Fruit fly (Drosophila melanogaster): Measurements from ENCODE around the gene CG4069.

The CG4069 gene

dm6 chr3L:12490418-12491035, 46.6 kb downstream of the CG4069 start, which contains the start of gene CG10660 (continued):
- TF ChIP-seq gsb-n (tag; optimal IDR thresholded peaks at IDR 0.05), result peak; percentile 93
- TF ChIP-seq Tbp (GFP tag; optimal IDR thresholded peaks at IDR 0.05), result no peak
- peak; percentile 48 for TF ChIP-seq pho (GFP tag; optimal IDR thresholded peaks at IDR 0.05)
- TF ChIP-seq chn (GFP tag; optimal IDR thresholded peaks at IDR 0.05), result peak; percentile 67
- TF ChIP-seq CG18619 (GFP tag; optimal IDR thresholded peaks at IDR 0.05), result peak; percentile 84
- TF ChIP-seq dpn (GFP tag; optimal IDR thresholded peaks at IDR 0.05), result peak; percentile 72 to 87
- peak; percentile 88 for TF ChIP-seq CG10209 (GFP tag; optimal IDR thresholded peaks at IDR 0.05)
- TF ChIP-seq ssp (GFP tag; IDR thresholded peaks at IDR 0.05), result peak; percentile 62
- TF ChIP-seq CG9215 (GFP tag; IDR thresholded peaks at IDR 0.05), result peak; percentile 46; the same call in 1 of the 2 replicates
- TF ChIP-seq CG10267 (tag; optimal IDR thresholded peaks at IDR 0.05), result peak; percentile 83
- TF ChIP-seq CG6791 (GFP tag; IDR thresholded peaks at IDR 0.05; ENCODE audit: partially characterized antibody), result no peak
- peak; percentile 95 for TF ChIP-seq Ets65A (GFP tag)
- peak; percentile 67 for TF ChIP-seq NC2β (GFP tag; optimal IDR thresholded peaks at IDR 0.05)
- TF ChIP-seq CG4328 (GFP tag; optimal IDR thresholded peaks at IDR 0.05), result peak; percentile 35
- no peak for TF ChIP-seq CG8290 (GFP tag; optimal IDR thresholded peaks at IDR 0.05)
- peak in 1 of 2 experiments; percentile 91 for TF ChIP-seq CG8290 (tag; optimal IDR thresholded peaks at IDR 0.05)
- TF ChIP-seq CG14860 (GFP tag; IDR thresholded peaks at IDR 0.05; ENCODE audit: partially characterized antibody), result no peak
- no peak for TF ChIP-seq Doc2 (GFP tag; IDR thresholded peaks at IDR 0.05)
- TF ChIP-seq CG12071 (GFP tag; optimal IDR thresholded peaks at IDR 0.05), result peak; percentile 89
- TF ChIP-seq wek (GFP tag; optimal IDR thresholded peaks at IDR 0.05), result peak; percentile 71
- TF ChIP-seq CG15479 (GFP tag; optimal IDR thresholded peaks at IDR 0.05), result no peak
- peak; percentile 68 for TF ChIP-seq sens-2 (GFP tag; IDR thresholded peaks at IDR 0.05)
- peak; percentile 93 for TF ChIP-seq CG11504 (tag; optimal IDR thresholded peaks at IDR 0.05)
- peak; percentile 25 for TF ChIP-seq da (GFP tag; optimal IDR thresholded peaks at IDR 0.05)
- peak; percentile 60; the same call in 1 of the 2 replicates for TF ChIP-seq CG11085 (GFP tag; IDR thresholded peaks at IDR 0.05)
- peak; percentile 75 for TF ChIP-seq peb (GFP tag; IDR thresholded peaks at IDR 0.05)
- peak; percentile 95 for TF ChIP-seq Drgx (GFP tag; IDR thresholded peaks at IDR 0.05)
- peak; percentile 39 for TF ChIP-seq Ets97D (GFP tag; optimal IDR thresholded peaks at IDR 0.05)
- peak; percentile 56 for TF ChIP-seq dm (GFP tag; optimal IDR thresholded peaks at IDR 0.05)
- peak; percentile 89 for TF ChIP-seq az2 (GFP tag; optimal IDR thresholded peaks at IDR 0.05)
- peak; percentile 88 for TF ChIP-seq lilli (GFP tag; optimal IDR thresholded peaks at IDR 0.05)
- TF ChIP-seq wdn (GFP tag; IDR thresholded peaks at IDR 0.05), result peak; percentile 75
- peak; percentile 59 for TF ChIP-seq Adf1 (GFP tag; IDR thresholded peaks at IDR 0.05)
- TF ChIP-seq kni (GFP tag; optimal IDR thresholded peaks at IDR 0.05), result no peak
- TF ChIP-seq ase (GFP tag; IDR thresholded peaks at IDR 0.05), result peak; percentile 79
- peak; percentile 12 for TF ChIP-seq CG15696 (tag; optimal IDR thresholded peaks at IDR 0.05)
- TF ChIP-seq CG7987 (GFP tag; optimal IDR thresholded peaks at IDR 0.05), result peak; percentile 55
- TF ChIP-seq Ptx1 (GFP tag; IDR thresholded peaks at IDR 0.05), result peak; percentile 88
- TF ChIP-seq gcm (GFP tag; optimal IDR thresholded peaks at IDR 0.05), result peak; percentile 89
- no peak for TF ChIP-seq Opbp (GFP tag; IDR thresholded peaks at IDR 0.05; ENCODE audit: partially characterized antibody)
- TF ChIP-seq Usf (GFP tag; optimal IDR thresholded peaks at IDR 0.05), result peak; percentile 60
- peak; percentile 70 for TF ChIP-seq tio (GFP tag; optimal IDR thresholded peaks at IDR 0.05)
- peak; percentile 68 for TF ChIP-seq CG16815 (GFP tag; optimal IDR thresholded peaks at IDR 0.05)
- TF ChIP-seq Sry-δ (GFP tag; optimal IDR thresholded peaks at IDR 0.05), result peak; percentile 8
- no peak for TF ChIP-seq insv (GFP tag; optimal IDR thresholded peaks at IDR 0.05)
- peak; percentile 93 for TF ChIP-seq CG17328 (GFP tag; IDR thresholded peaks at IDR 0.05)
- peak; percentile 36 for TF ChIP-seq CG10543 (GFP tag; optimal IDR thresholded peaks at IDR 0.05)
- peak; percentile 41 for TF ChIP-seq her (GFP tag; optimal IDR thresholded peaks at IDR 0.05)
- 0 out of 3 replicates have a peak, but pooled peaks have one; percentile 53 for TF ChIP-seq CG3726 (GFP tag; IDR thresholded peaks at IDR 0.05)
- TF ChIP-seq disco-r (GFP tag; optimal IDR thresholded peaks at IDR 0.05), result no peak
- TF ChIP-seq bowl (GFP tag; IDR thresholded peaks at IDR 0.05), result peak; percentile 66; the same call in 1 of the 2 replicates
